Worm (Caenorhabditis elegans): Measurements from ENCODE around the gene F54F12.2.
A peak's percentile ranks its signal among the peaks of the same experiment; 100 is the strongest.

Gene F54F12.2

ce11 chrIII:13015754-13016317, 24.0 kb upstream of the F54F12.2 start:
- TF ChIP-seq klf-2 (GFP tag; conservative IDR thresholded peaks at IDR 0.05) (no peak), ref-1 (GFP tag; conservative IDR thresholded peaks at IDR 0.05) (no peak), ztf-23 (GFP tag; IDR thresholded peaks at IDR 0.05) (no peak), med-1 (GFP tag; optimal IDR thresholded peaks at IDR 0.05; ENCODE audit: insufficient read depth) (no peak), T22C8.4 (GFP tag; IDR thresholded peaks at IDR 0.05) (no peak), tab-1 (GFP tag; IDR thresholded peaks at IDR 0.05) (no peak), flt-1 (GFP tag; IDR thresholded peaks at IDR 0.05) (no peak), cog-1 (tag; optimal IDR thresholded peaks at IDR 0.05) (no peak), ztf-29 (GFP tag; IDR thresholded peaks at IDR 0.05) (no peak)

- no peak for TF ChIP-seq T22C8.4 (GFP tag; IDR thresholded peaks at IDR 0.05)
- no peak for TF ChIP-seq klf-2 (GFP tag; conservative IDR thresholded peaks at IDR 0.05)
- no peak for TF ChIP-seq med-1 (GFP tag; optimal IDR thresholded peaks at IDR 0.05; ENCODE audit: insufficient read depth)
Observed at ce11 chrIII:13018619-13019018, 21.2 kb upstream of the F54F12.2 start, which contains the start of gene col-98. Gene col-98, plus strand, starts transcription at chrIII:13019008.

- no peak for TF ChIP-seq cog-1 (tag; optimal IDR thresholded peaks at IDR 0.05)
- no peak for TF ChIP-seq flt-1 (GFP tag; IDR thresholded peaks at IDR 0.05)
- no peak for TF ChIP-seq ref-1 (GFP tag; conservative IDR thresholded peaks at IDR 0.05)
- no peak for TF ChIP-seq T22C8.4 (GFP tag; IDR thresholded peaks at IDR 0.05)
- no peak for TF ChIP-seq med-1 (GFP tag; optimal IDR thresholded peaks at IDR 0.05; ENCODE audit: insufficient read depth)
- no peak for TF ChIP-seq tab-1 (GFP tag; IDR thresholded peaks at IDR 0.05)
- TF ChIP-seq ztf-29 (GFP tag; IDR thresholded peaks at IDR 0.05) = no peak
- TF ChIP-seq ztf-23 (GFP tag; IDR thresholded peaks at IDR 0.05) = no peak
- TF ChIP-seq klf-2 (GFP tag; conservative IDR thresholded peaks at IDR 0.05) = no peak
Observed at ce11 chrIII:13019547-13020098, 20.2 kb upstream of the F54F12.2 start.

- TF ChIP-seq T22C8.4 (GFP tag; IDR thresholded peaks at IDR 0.05) (no peak), tab-1 (GFP tag; IDR thresholded peaks at IDR 0.05) (no peak), ztf-29 (GFP tag; IDR thresholded peaks at IDR 0.05) (no peak), klf-2 (GFP tag; conservative IDR thresholded peaks at IDR 0.05) (no peak), med-1 (GFP tag; optimal IDR thresholded peaks at IDR 0.05; ENCODE audit: insufficient read depth) (no peak)
Observed at ce11 chrIII:13020741-13021140, 19.1 kb upstream of the F54F12.2 start, which contains the start of gene cyp-13A11. Gene cyp-13A11, plus strand, starts transcription at chrIII:13021006.

ce11 chrIII:13024281-13024680, 15.6 kb upstream of the F54F12.2 start, which contains the start of gene cyp-13A12:
Gene cyp-13A12, plus strand, starts transcription at chrIII:13024547.
- no peak for TF ChIP-seq tab-1 (GFP tag; IDR thresholded peaks at IDR 0.05)
- no peak for TF ChIP-seq flt-1 (GFP tag; IDR thresholded peaks at IDR 0.05)
- no peak for TF ChIP-seq T22C8.4 (GFP tag; IDR thresholded peaks at IDR 0.05)
- TF ChIP-seq cog-1 (tag; optimal IDR thresholded peaks at IDR 0.05) = no peak
- no peak for TF ChIP-seq med-1 (GFP tag; optimal IDR thresholded peaks at IDR 0.05; ENCODE audit: insufficient read depth)
- no peak for TF ChIP-seq ref-1 (GFP tag; conservative IDR thresholded peaks at IDR 0.05)
- TF ChIP-seq ztf-29 (GFP tag; IDR thresholded peaks at IDR 0.05) = no peak
- no peak for TF ChIP-seq ztf-23 (GFP tag; IDR thresholded peaks at IDR 0.05)
- TF ChIP-seq klf-2 (GFP tag; conservative IDR thresholded peaks at IDR 0.05) = no peak

- TF ChIP-seq cog-1 (tag; optimal IDR thresholded peaks at IDR 0.05) = no peak
- TF ChIP-seq tab-1 (GFP tag; IDR thresholded peaks at IDR 0.05) = no peak
- no peak for TF ChIP-seq ztf-23 (GFP tag; IDR thresholded peaks at IDR 0.05)
- no peak for TF ChIP-seq ref-1 (GFP tag; conservative IDR thresholded peaks at IDR 0.05)
- no peak for TF ChIP-seq flt-1 (GFP tag; IDR thresholded peaks at IDR 0.05)
- no peak for TF ChIP-seq klf-2 (GFP tag; conservative IDR thresholded peaks at IDR 0.05)
- TF ChIP-seq med-1 (GFP tag; optimal IDR thresholded peaks at IDR 0.05; ENCODE audit: insufficient read depth) = no peak
- no peak for TF ChIP-seq T22C8.4 (GFP tag; IDR thresholded peaks at IDR 0.05)
- TF ChIP-seq ztf-29 (GFP tag; IDR thresholded peaks at IDR 0.05) = no peak
Observed at ce11 chrIII:13027949-13028348, 11.9 kb upstream of the F54F12.2 start.

- TF ChIP-seq tab-1 (GFP tag; IDR thresholded peaks at IDR 0.05) = no peak
- no peak for TF ChIP-seq cog-1 (tag; optimal IDR thresholded peaks at IDR 0.05)
- no peak for TF ChIP-seq ref-1 (GFP tag; conservative IDR thresholded peaks at IDR 0.05)
Observed at ce11 chrIII:13029608-13030007, 10.2 kb upstream of the F54F12.2 start, which contains the start of gene F14F7.4. Gene F14F7.4, minus strand, starts transcription at chrIII:13029708.

- no peak for TF ChIP-seq ref-1 (GFP tag; conservative IDR thresholded peaks at IDR 0.05)
Observed at ce11 chrIII:13030551-13030950, 9.3 kb upstream of the F54F12.2 start, which contains the start of gene F14F7.7. Gene F14F7.7, plus strand, starts transcription at chrIII:13030904.

ce11 chrIII:13031701-13032100, 8.1 kb upstream of the F54F12.2 start, which contains the start of gene F14F7.5:
Gene F14F7.5, plus strand, starts transcription at chrIII:13032001.
- TF ChIP-seq ztf-23 (GFP tag; IDR thresholded peaks at IDR 0.05) (no peak), T22C8.4 (GFP tag; IDR thresholded peaks at IDR 0.05) (no peak), tab-1 (GFP tag; IDR thresholded peaks at IDR 0.05) (no peak), klf-2 (GFP tag; conservative IDR thresholded peaks at IDR 0.05) (no peak), med-1 (GFP tag; optimal IDR thresholded peaks at IDR 0.05; ENCODE audit: insufficient read depth) (no peak), flt-1 (GFP tag; IDR thresholded peaks at IDR 0.05) (no peak), ref-1 (GFP tag; conservative IDR thresholded peaks at IDR 0.05) (no peak), ztf-29 (GFP tag; IDR thresholded peaks at IDR 0.05) (no peak), cog-1 (tag; optimal IDR thresholded peaks at IDR 0.05) (no peak)

ce11 chrIII:13032429-13033018, 7.3 kb upstream of the F54F12.2 start:
- TF ChIP-seq ztf-23 (GFP tag; IDR thresholded peaks at IDR 0.05) (0 out of 2 replicates have a peak, but pooled peaks have one; percentile 12), flt-1 (GFP tag; IDR thresholded peaks at IDR 0.05) (0 out of 2 replicates have a peak, but pooled peaks have one; percentile 5), T22C8.4 (GFP tag; IDR thresholded peaks at IDR 0.05) (no peak)
